Worm (Caenorhabditis elegans) whole organism, L4 larva: ENCODE results near the gene C17A2.4.

Experiments used
- D1046.2 ChIP-seq: fragments of 200-800 bp; sonication (Bioruptor generic); IDR thresholded peaks from 2 replicates; pipeline ENCODE4 v1.3.6; 2022; ENCODE audit warnings: missing genetic modification characterization, missing compliant biosample characterization
- R02D3.7 ChIP-seq: fragments of 150-350 bp; sonication (generic microtip); optimal IDR thresholded peaks from 3 replicates; lab custom pipeline; 2014; ENCODE audit warnings: missing biosample characterization, missing genetic modification characterization
- T26A8.4 ChIP-seq: fragments of 200-800 bp; sonication (Bioruptor generic); IDR thresholded peaks from 2 replicates; pipeline ENCODE4 v1.3.6; 2022; ENCODE audit warnings: missing genetic modification characterization, missing compliant biosample characterization
- aly-2 ChIP-seq: sonication (generic microtip); optimal IDR thresholded peaks from 2 replicates; lab custom pipeline; 2018; ENCODE audit warnings: missing biosample characterization, missing genetic modification characterization
- arid-1 ChIP-seq: fragments of 200-800 bp; sonication (Bioruptor generic); conservative IDR thresholded peaks from 2 replicates; pipeline ENCODE4 v1.3.6; 2022; ENCODE audit warnings: missing genetic modification reagents, missing genetic modification characterization, missing compliant biosample characterization
- attf-4 ChIP-seq: sonication (generic microtip); optimal IDR thresholded peaks from 3 replicates; lab custom pipeline; 2017; ENCODE audit warnings: missing biosample characterization, missing genetic modification characterization
- ceh-62 ChIP-seq: sonication (generic microtip); optimal IDR thresholded peaks from 2 replicates; lab custom pipeline; 2017; ENCODE audit warnings: missing biosample characterization, missing genetic modification characterization
- ctbp-1 ChIP-seq: fragments of 200-800 bp; sonication (Bioruptor generic); IDR thresholded peaks from 2 replicates; pipeline ENCODE4 v1.3.6; 2022; ENCODE audit warnings: missing genetic modification reagents, missing genetic modification characterization, missing compliant biosample characterization
- daf-19 ChIP-seq: fragments of 200-800 bp; sonication (Bioruptor generic); conservative IDR thresholded peaks from 2 replicates; pipeline ENCODE4 v1.3.6; 2022; ENCODE audit warnings: missing genetic modification characterization, missing compliant biosample characterization
- dmd-6 ChIP-seq: fragments of 200-800 bp; sonication (Bioruptor generic); IDR thresholded peaks from 2 replicates; pipeline ENCODE4 v1.3.6; 2022; ENCODE audit warnings: missing genetic modification reagents, missing genetic modification characterization, missing compliant biosample characterization
- dmd-9 ChIP-seq: fragments of 200-800 bp; sonication (Bioruptor generic); IDR thresholded peaks from 2 replicates; pipeline ENCODE4 v1.3.6; 2022; ENCODE audit warnings: missing genetic modification reagents, missing genetic modification characterization, missing compliant biosample characterization
- dpl-1 ChIP-seq: fragments of 150-350 bp; optimal IDR thresholded peaks from 2 replicates; lab custom pipeline; 2014; ENCODE audit warnings: missing biosample characterization, missing genetic modification reagents, missing genetic modification characterization
- duxl-1 ChIP-seq: sonication (generic microtip); optimal IDR thresholded peaks from 2 replicates; lab custom pipeline; 2016; ENCODE audit warnings: mild to moderate bottlenecking, missing genetic modification characterization, moderate library complexity, missing compliant biosample characterization; ENCODE audit not compliant: poor library complexity
- dve-1 ChIP-seq: sonication (generic microtip); optimal IDR thresholded peaks from 2 replicates; lab custom pipeline; 2017; ENCODE audit warnings: antibody characterized with exemption, mild to moderate bottlenecking, missing genetic modification characterization, missing compliant biosample characterization; ENCODE audit not compliant: insufficient read depth
- egl-43 ChIP-seq: fragments of 200-800 bp; sonication (Bioruptor generic); IDR thresholded peaks from 2 replicates; pipeline ENCODE4 v1.3.6; 2022; ENCODE audit warnings: missing genetic modification reagents, missing genetic modification characterization, missing compliant biosample characterization
- fkh-10 ChIP-seq: fragments of 150-350 bp; optimal IDR thresholded peaks from 2 replicates; lab custom pipeline; 2014; ENCODE audit warnings: missing biosample characterization, missing genetic modification reagents, missing genetic modification characterization
- lin-1 ChIP-seq: fragments of 200-800 bp; sonication (Bioruptor generic); IDR thresholded peaks from 2 replicates; pipeline ENCODE4 v1.3.6; 2022; ENCODE audit warnings: missing genetic modification reagents, missing genetic modification characterization, missing compliant biosample characterization
- lin-13 ChIP-seq: fragments of 150-350 bp; optimal IDR thresholded peaks from 2 replicates; lab custom pipeline; 2014; ENCODE audit warnings: missing biosample characterization, missing genetic modification reagents, missing genetic modification characterization
- lin-39 ChIP-seq: fragments of 150-350 bp; optimal IDR thresholded peaks from 2 replicates; lab custom pipeline; 2014; ENCODE audit warnings: missing biosample characterization, missing genetic modification reagents, missing genetic modification characterization
- lir-3 ChIP-seq: sonication (generic microtip); optimal IDR thresholded peaks from 2 replicates; lab custom pipeline; 2016; ENCODE audit warnings: mild to moderate bottlenecking, missing genetic modification characterization, missing compliant biosample characterization
- lsy-2 ChIP-seq, 2 experiments: fragments of 150-350 bp in 1 of 2; sonication (generic microtip) in 1 of 2; optimal IDR thresholded peaks; 2 replicates each; lab custom pipeline; 2014 to 2017; ENCODE audit warnings: missing biosample characterization in 2 of 2, missing genetic modification characterization in 2 of 2
- madf-5 ChIP-seq, 2 experiments: fragments of 200-800 bp; sonication (Bioruptor generic); IDR thresholded peaks; 2 replicates each; pipeline ENCODE4 v1.3.6; 2022; ENCODE audit warnings: missing compliant biosample characterization in 2 of 2, missing genetic modification characterization in 2 of 2
- mdt-29 ChIP-seq: fragments of 200-800 bp; sonication (Bioruptor generic); IDR thresholded peaks from 2 replicates; pipeline ENCODE4 v1.3.6; 2022; ENCODE audit warnings: missing genetic modification reagents, missing genetic modification characterization, missing compliant biosample characterization
- mxl-3 ChIP-seq: fragments of 200-800 bp; sonication (Bioruptor generic); optimal IDR thresholded peaks from 2 replicates; lab custom pipeline; 2018; ENCODE audit warnings: mild to moderate bottlenecking, missing genetic modification characterization, missing compliant biosample characterization
- nhr-102 ChIP-seq: sonication (generic microtip); optimal IDR thresholded peaks from 2 replicates; lab custom pipeline; 2016; ENCODE audit warnings: mild to moderate bottlenecking, missing genetic modification characterization, moderate library complexity, missing compliant biosample characterization
- nhr-11 ChIP-seq: fragments of 150-350 bp; optimal IDR thresholded peaks from 2 replicates; lab custom pipeline; 2014; ENCODE audit warnings: missing biosample characterization, missing genetic modification characterization
- nhr-237 ChIP-seq: sonication (generic microtip); optimal IDR thresholded peaks from 2 replicates; lab custom pipeline; 2017; ENCODE audit warnings: missing biosample characterization, missing genetic modification characterization
- nhr-25 ChIP-seq: sonication (generic microtip); optimal IDR thresholded peaks from 2 replicates; lab custom pipeline; 2017; ENCODE audit warnings: missing genetic modification characterization, mild to moderate bottlenecking, missing compliant biosample characterization, antibody characterized with exemption, moderate library complexity, borderline replicate concordance; ENCODE audit not compliant: insufficient read depth
- nhr-28 ChIP-seq: fragments of 150-350 bp; optimal IDR thresholded peaks from 2 replicates; lab custom pipeline; 2014; ENCODE audit warnings: missing biosample characterization, missing genetic modification characterization
- nhr-48 ChIP-seq: sonication (generic microtip); optimal IDR thresholded peaks from 2 replicates; lab custom pipeline; 2016; ENCODE audit warnings: mild to moderate bottlenecking, missing genetic modification characterization, missing compliant biosample characterization
- nhr-6 ChIP-seq: fragments of 150-350 bp; optimal IDR thresholded peaks from 2 replicates; lab custom pipeline; 2014; ENCODE audit warnings: missing biosample characterization, missing genetic modification characterization
- nhr-76 ChIP-seq: fragments of 150-350 bp; optimal IDR thresholded peaks from 2 replicates; lab custom pipeline; 2014; ENCODE audit warnings: missing biosample characterization, missing genetic modification characterization
- nhr-77 ChIP-seq: fragments of 150-350 bp; optimal IDR thresholded peaks from 2 replicates; lab custom pipeline; 2014; ENCODE audit warnings: missing biosample characterization, missing genetic modification characterization
- pha-4 ChIP-seq, 2 experiments: fragments of 150-350 bp in 1 of 2; fragments of 200-800 bp in 1 of 2; sonication (Bioruptor generic) in 1 of 2; IDR thresholded peaks in 1 of 2; optimal IDR thresholded peaks in 1 of 2; 2 replicates each; pipeline versions ENCODE4 v1.3.6 to Lab custom; 2014 to 2022; ENCODE audit warnings: missing genetic modification characterization in 2 of 2, missing genetic modification reagents in 2 of 2, missing biosample characterization in 1 of 2, missing compliant biosample characterization in 1 of 2
- zag-1 ChIP-seq: fragments of 150-350 bp; optimal IDR thresholded peaks from 2 replicates; lab custom pipeline; 2014; ENCODE audit warnings: missing biosample characterization, missing genetic modification characterization
- zip-11 ChIP-seq: fragments of 200-800 bp; sonication (Bioruptor generic); IDR thresholded peaks from 2 replicates; pipeline ENCODE4 v1.3.6; 2022; ENCODE audit warnings: missing genetic modification characterization, missing compliant biosample characterization
- ztf-7 ChIP-seq: fragments of 150-350 bp; optimal IDR thresholded peaks from 2 replicates; lab custom pipeline; 2014; ENCODE audit warnings: missing biosample characterization, missing genetic modification characterization

Gene C17A2.4

DNA sequence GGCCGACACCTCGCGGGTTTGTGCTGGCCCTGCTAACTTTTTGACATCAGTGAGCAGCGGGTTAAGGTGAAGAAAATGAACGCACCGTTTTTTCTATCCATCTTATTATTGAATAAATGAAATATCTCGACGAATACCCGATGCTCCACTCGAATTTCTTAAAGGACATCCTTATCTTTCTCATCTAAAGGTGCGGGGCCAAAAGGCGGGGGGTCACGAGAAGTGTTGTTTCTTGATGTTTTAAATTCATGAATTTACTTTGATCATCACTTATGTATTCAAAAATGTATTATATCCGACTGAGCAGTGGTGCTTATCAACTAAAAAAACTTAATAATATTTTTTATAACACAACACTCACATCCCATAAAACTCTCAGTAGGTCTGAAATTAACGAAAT, 25.0 kb downstream of the C17A2.4 start, which contains the start of gene nhr-261:
Gene nhr-261 (minus strand): TSS at position 101 of the 400 bp plus-strand sequence.
- TF ChIP-seq nhr-102 (tag; lab: Kevin White, UChicago) = no peak

DNA sequence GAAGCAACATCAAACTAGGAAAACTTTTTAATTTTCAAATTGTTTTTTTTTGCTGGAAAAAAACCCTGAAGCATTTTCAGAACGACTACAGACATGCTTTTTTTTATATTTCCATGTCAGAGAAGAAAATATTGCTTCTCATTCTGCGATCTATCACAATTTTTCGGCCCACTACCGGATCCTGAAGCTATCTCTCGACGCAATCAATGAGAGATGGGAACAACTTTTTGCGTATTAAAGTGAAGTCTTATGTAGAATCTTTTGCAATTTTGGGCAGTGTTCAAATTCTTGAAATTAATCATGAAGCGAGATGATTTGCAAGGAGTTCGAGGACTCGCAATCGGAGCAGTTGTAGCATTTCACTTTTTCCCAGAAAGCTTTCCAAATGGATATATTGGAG, 29.9 kb downstream of the C17A2.4 start, which contains the start of gene oac-10:
Gene oac-10 (plus strand): TSS at position 301 of the 400 bp plus-strand sequence.
- TF ChIP-seq egl-43 (GFP tag; lab: Robert Waterston, UW) = no peak
- no peak for TF ChIP-seq R02D3.7 (tag; lab: Kevin White, UChicago)
- no peak for TF ChIP-seq pha-4 (GFP tag; IDR thresholded peaks at IDR 0.05; lab: Robert Waterston, UW)
- no peak for TF ChIP-seq pha-4 (tag; optimal IDR thresholded peaks at IDR 0.05; lab: Kevin White, UChicago)
- no peak for TF ChIP-seq dpl-1 (GFP tag; lab: Kevin White, UChicago)
- no peak for TF ChIP-seq arid-1 (GFP tag; lab: Robert Waterston, UW)
- TF ChIP-seq lin-39 (tag; lab: Kevin White, UChicago) = no peak
- TF ChIP-seq lsy-2 (tag; optimal IDR thresholded peaks at IDR 0.05; lab: Kevin White, UChicago) = no peak
- no peak for TF ChIP-seq dmd-6 (GFP tag; lab: Robert Waterston, UW)
- no peak for TF ChIP-seq ctbp-1 (GFP tag; lab: Robert Waterston, UW)
- TF ChIP-seq aly-2 (tag; lab: Kevin White, UChicago) = no peak
- TF ChIP-seq nhr-237 (tag; lab: Kevin White, UChicago) = no peak
- TF ChIP-seq madf-5 (GFP tag; IDR thresholded peaks at IDR 0.05; lab: Robert Waterston, UW) = no peak
- no peak for TF ChIP-seq lin-13 (GFP tag; lab: Kevin White, UChicago)
- TF ChIP-seq zip-11 = no peak
- TF ChIP-seq dve-1 = no peak
- TF ChIP-seq lin-1 (GFP tag; lab: Robert Waterston, UW) = no peak
- no peak for TF ChIP-seq ceh-62 (tag; lab: Kevin White, UChicago)
- no peak for TF ChIP-seq dmd-9 (GFP tag; lab: Robert Waterston, UW)
- TF ChIP-seq fkh-10 (GFP tag; lab: Kevin White, UChicago) = no peak
- no peak for TF ChIP-seq nhr-11
- TF ChIP-seq, all 104 proteins: peak for 0

DNA sequence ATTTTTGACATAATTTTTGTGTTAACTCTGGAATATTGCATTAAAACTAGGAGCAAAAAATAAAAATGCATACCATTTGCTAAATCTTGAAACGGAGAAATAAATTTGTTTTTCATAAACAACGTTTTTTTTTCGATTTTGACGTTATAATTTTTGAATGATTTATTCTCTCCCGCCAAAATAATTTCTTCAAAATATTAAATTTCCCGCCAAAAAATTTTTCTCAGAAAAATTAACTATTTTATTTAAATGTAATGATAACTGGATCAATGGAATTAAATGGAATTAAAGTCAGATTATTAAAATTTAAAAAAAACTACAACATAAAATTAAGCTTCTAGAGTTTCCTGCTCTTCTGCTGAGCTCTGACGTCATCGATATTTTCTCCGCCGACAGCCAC, 37.5 kb downstream of the C17A2.4 start, which contains the start of gene nep-3:
Gene nep-3 (minus strand): TSS at position 101 of the 400 bp plus-strand sequence.
- TF ChIP-seq nhr-25 (tag; lab: Kevin White, UChicago) (no peak), nhr-28 (tag; lab: Kevin White, UChicago) (no peak), mdt-29 (GFP tag; lab: Robert Waterston, UW) (no peak), ctbp-1 (GFP tag; lab: Robert Waterston, UW) (no peak), duxl-1 (tag; lab: Kevin White, UChicago) (no peak), nhr-48 (tag; lab: Kevin White, UChicago) (no peak), nhr-77 (tag; lab: Kevin White, UChicago) (no peak), D1046.2 (no peak), attf-4 (tag; lab: Kevin White, UChicago) (no peak), T26A8.4 (GFP tag; lab: Robert Waterston, UW) (no peak), lin-13 (GFP tag; lab: Kevin White, UChicago) (no peak), ztf-7 (tag; lab: Kevin White, UChicago) (no peak), nhr-6 (tag; lab: Kevin White, UChicago) (no peak), zag-1 (tag; lab: Kevin White, UChicago) (no peak), lin-39 (tag; lab: Kevin White, UChicago) (no peak), nhr-11 (no peak), lir-3 (tag; lab: Kevin White, UChicago) (no peak), daf-19 (GFP tag; lab: Robert Waterston, UW) (no peak)

DNA sequence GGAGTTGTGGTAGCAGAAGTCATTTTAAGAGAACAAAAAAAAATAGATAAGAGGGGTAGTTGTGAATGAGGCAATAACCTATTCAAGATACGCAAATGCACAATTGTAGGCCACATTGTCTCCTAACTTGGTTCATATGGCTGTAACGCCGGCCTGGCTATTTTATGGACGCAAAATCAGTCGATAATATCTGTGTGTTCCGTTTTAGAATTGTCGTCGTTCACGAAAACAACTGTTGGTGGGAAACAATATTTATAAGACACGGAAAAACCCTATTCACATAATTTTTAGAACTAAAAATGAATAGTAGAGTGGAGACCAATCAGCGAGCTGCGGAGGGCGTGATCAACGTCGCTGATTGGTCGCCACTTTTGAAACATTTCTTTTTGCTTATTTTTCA, 38.2 kb downstream of the C17A2.4 start, which contains the start of gene sdz-7:
Gene sdz-7 (minus strand): TSS at position 101 of the 400 bp plus-strand sequence.
- TF ChIP-seq mxl-3 (GFP tag; lab: Kevin White, UChicago) (no peak), lsy-2 (tag; optimal IDR thresholded peaks at IDR 0.05; lab: Kevin White, UChicago) (no peak), dmd-6 (GFP tag; lab: Robert Waterston, UW) (no peak), nhr-76 (tag; lab: Kevin White, UChicago) (no peak)
- TF ChIP-seq, all 104 proteins: peak for 0
